Worm (Caenorhabditis elegans) whole organism, young adult: ENCODE data around the gene algn-5.

Experiments used
- B0035.1 ChIP-seq: sonication (generic microtip); optimal IDR thresholded peaks from 2 replicates; lab custom pipeline; 2016; ENCODE audit warnings: missing genetic modification characterization, mild to moderate bottlenecking, missing compliant biosample characterization, missing genotype, missing genetic modification reagents
- C17E4.6 ChIP-seq: fragments of 200-800 bp; sonication (Bioruptor generic); IDR thresholded peaks from 2 replicates; pipeline ENCODE4 v1.3.6; 2022; ENCODE audit warnings: missing genetic modification reagents, missing genetic modification characterization, missing compliant biosample characterization
- F10E7.11 ChIP-seq: sonication (generic microtip); optimal IDR thresholded peaks from 2 replicates; lab custom pipeline; 2017; ENCODE audit warnings: mild to moderate bottlenecking, missing genetic modification characterization, moderate library complexity, missing compliant biosample characterization
- F22D6.2 ChIP-seq: sonication (generic microtip); optimal IDR thresholded peaks from 2 replicates; lab custom pipeline; 2016; ENCODE audit warnings: mild to moderate bottlenecking, missing genetic modification characterization, missing compliant biosample characterization
- F23B12.7 ChIP-seq: sonication (generic microtip); optimal IDR thresholded peaks from 2 replicates; lab custom pipeline; 2017; ENCODE audit warnings: missing genetic modification characterization, mild to moderate bottlenecking, missing compliant biosample characterization, antibody characterized with exemption, moderate library complexity; ENCODE audit not compliant: insufficient read depth
- F33H1.4 ChIP-seq: fragments of 200-800 bp; sonication (Bioruptor generic); IDR thresholded peaks from 2 replicates; pipeline ENCODE4 v1.3.6; 2022; ENCODE audit warnings: missing genetic modification reagents, missing genetic modification characterization, missing compliant biosample characterization
- F39B2.1 ChIP-seq: fragments of 200-800 bp; sonication (Bioruptor generic); IDR thresholded peaks from 2 replicates; pipeline ENCODE4 v1.3.6; 2022; ENCODE audit warnings: missing genetic modification reagents, missing genetic modification characterization, missing compliant biosample characterization
- F49E8.2 ChIP-seq: sonication (generic microtip); optimal IDR thresholded peaks from 3 replicates; lab custom pipeline; 2017; ENCODE audit warnings: missing genetic modification characterization, mild to moderate bottlenecking, missing compliant biosample characterization, antibody characterized with exemption, moderate library complexity; ENCODE audit not compliant: insufficient read depth
- F57C9.4 ChIP-seq: sonication (generic microtip); optimal IDR thresholded peaks from 2 replicates; lab custom pipeline; 2017; ENCODE audit warnings: mild to moderate bottlenecking, missing genetic modification characterization, missing compliant biosample characterization
- K11D2.4 ChIP-seq: fragments of 200-800 bp; sonication (Bioruptor generic); IDR thresholded peaks from 2 replicates; pipeline ENCODE4 v1.3.6; 2022; ENCODE audit warnings: missing genetic modification reagents, missing genetic modification characterization, missing compliant biosample characterization
- Y53F4B.3 ChIP-seq: fragments of 200-800 bp; sonication (Bioruptor generic); IDR thresholded peaks from 2 replicates; pipeline ENCODE4 v1.3.6; 2022; ENCODE audit warnings: missing genetic modification reagents, missing genetic modification characterization, missing compliant biosample characterization
- Y53G8AR.9 ChIP-seq: fragments of 200-800 bp; sonication (Bioruptor generic); conservative IDR thresholded peaks from 2 replicates; pipeline ENCODE4 v1.3.6; 2022; ENCODE audit warnings: missing genetic modification reagents, missing genetic modification characterization, missing compliant biosample characterization
- aptf-2 ChIP-seq: fragments of 200-800 bp; sonication (Bioruptor generic); conservative IDR thresholded peaks from 2 replicates; pipeline ENCODE4 v1.3.6; 2022; ENCODE audit warnings: missing genetic modification reagents, missing genetic modification characterization, missing compliant biosample characterization
- aptf-3 ChIP-seq: fragments of 200-800 bp; sonication (Bioruptor generic); IDR thresholded peaks from 2 replicates; pipeline ENCODE4 v1.3.6; 2022; ENCODE audit warnings: missing genetic modification characterization, missing compliant biosample characterization
- attf-6 ChIP-seq: fragments of 200-800 bp; sonication (Bioruptor generic); IDR thresholded peaks from 2 replicates; pipeline ENCODE4 v1.3.6; 2022; ENCODE audit warnings: missing genetic modification reagents, missing genetic modification characterization, missing compliant biosample characterization
- bed-1 ChIP-seq: fragments of 200-800 bp; sonication (Bioruptor generic); IDR thresholded peaks from 2 replicates; pipeline ENCODE4 v1.3.6; 2022; ENCODE audit warnings: missing genetic modification reagents, missing genetic modification characterization, missing compliant biosample characterization
- bed-2 ChIP-seq: fragments of 200-800 bp; sonication (Bioruptor generic); IDR thresholded peaks from 2 replicates; pipeline ENCODE4 v1.3.6; 2022; ENCODE audit warnings: missing genetic modification reagents, missing genetic modification characterization, missing compliant biosample characterization
- ceh-100 ChIP-seq: fragments of 200-800 bp; sonication (Bioruptor generic); IDR thresholded peaks from 2 replicates; pipeline ENCODE4 v1.3.6; 2022; ENCODE audit warnings: missing genetic modification reagents, missing genetic modification characterization, missing compliant biosample characterization
- ceh-58 ChIP-seq: fragments of 200-800 bp; sonication (Bioruptor generic); IDR thresholded peaks from 2 replicates; pipeline ENCODE4 v1.3.6; 2022; ENCODE audit warnings: missing genetic modification characterization, missing compliant biosample characterization
- egl-18 ChIP-seq: fragments of 200-800 bp; sonication (Bioruptor generic); IDR thresholded peaks from 2 replicates; pipeline ENCODE4 v1.3.6; 2022; ENCODE audit warnings: missing genetic modification reagents, missing genetic modification characterization, missing compliant biosample characterization
- egl-44 ChIP-seq: fragments of 200-800 bp; sonication (Bioruptor generic); IDR thresholded peaks from 2 replicates; pipeline ENCODE4 v1.3.6; 2022; ENCODE audit warnings: missing genetic modification reagents, missing genetic modification characterization, missing compliant biosample characterization
- egrh-3 ChIP-seq: fragments of 200-800 bp; sonication (Bioruptor generic); IDR thresholded peaks from 2 replicates; pipeline ENCODE4 v1.3.6; 2022; ENCODE audit warnings: missing genetic modification reagents, missing genetic modification characterization, missing compliant biosample characterization
- ekl-4 ChIP-seq: fragments of 200-800 bp; sonication (Bioruptor generic); IDR thresholded peaks from 2 replicates; pipeline ENCODE4 v1.3.6; 2022; ENCODE audit warnings: missing genetic modification reagents, missing genetic modification characterization, missing compliant biosample characterization
- gei-17 ChIP-seq: fragments of 200-800 bp; sonication (Bioruptor generic); optimal IDR thresholded peaks from 2 replicates; lab custom pipeline; 2018; ENCODE audit warnings: mild to moderate bottlenecking, missing genetic modification characterization, missing compliant biosample characterization
- him-1 ChIP-seq: sonication (generic microtip); optimal IDR thresholded peaks from 2 replicates; lab custom pipeline; 2016; ENCODE audit warnings: missing genotype, missing genetic modification reagents, missing genetic modification characterization, missing compliant biosample characterization
- hmg-1.2 ChIP-seq: fragments of 200-800 bp; sonication (Bioruptor generic); IDR thresholded peaks from 2 replicates; pipeline ENCODE4 v1.3.6; 2022; ENCODE audit warnings: missing genetic modification reagents, missing genetic modification characterization, missing compliant biosample characterization
- let-607 ChIP-seq, 2 experiments: fragments of 200-800 bp in 1 of 2; sonication (Bioruptor generic) in 1 of 2; sonication (generic microtip) in 1 of 2; optimal IDR thresholded peaks; 2 replicates each; lab custom pipeline; 2016 to 2018; ENCODE audit warnings: mild to moderate bottlenecking in 2 of 2, missing compliant biosample characterization in 2 of 2, missing genetic modification characterization in 2 of 2, moderate library complexity in 2 of 2, missing genotype in 1 of 2
- lin-26 ChIP-seq: fragments of 200-800 bp; sonication (Bioruptor generic); IDR thresholded peaks from 2 replicates; pipeline ENCODE4 v1.3.6; 2022; ENCODE audit warnings: missing genetic modification reagents, missing genetic modification characterization, missing compliant biosample characterization
- lir-1 ChIP-seq: fragments of 200-800 bp; sonication (Bioruptor generic); conservative IDR thresholded peaks from 2 replicates; pipeline ENCODE4 v1.3.6; 2022; ENCODE audit warnings: missing genetic modification reagents, missing genetic modification characterization, missing compliant biosample characterization
- madf-10 ChIP-seq: sonication (generic microtip); optimal IDR thresholded peaks from 2 replicates; lab custom pipeline; 2016; ENCODE audit warnings: mild to moderate bottlenecking, missing genetic modification characterization, missing compliant biosample characterization
- madf-3 ChIP-seq: fragments of 200-800 bp; sonication (Bioruptor generic); IDR thresholded peaks from 2 replicates; pipeline ENCODE4 v1.3.6; 2022; ENCODE audit warnings: missing genetic modification reagents, missing genetic modification characterization, missing compliant biosample characterization
- mel-28 ChIP-seq: sonication (generic microtip); optimal IDR thresholded peaks from 2 replicates; lab custom pipeline; 2016; ENCODE audit warnings: borderline replicate concordance, mild to moderate bottlenecking, missing genetic modification characterization, missing compliant biosample characterization
- nfya-1 ChIP-seq: sonication (generic microtip); optimal IDR thresholded peaks from 2 replicates; lab custom pipeline; 2017; ENCODE audit warnings: antibody characterized with exemption, missing compliant biosample characterization, missing genetic modification characterization, borderline replicate concordance; ENCODE audit not compliant: insufficient read depth
- nfya-2 ChIP-seq: fragments of 200-800 bp; sonication (Bioruptor generic); IDR thresholded peaks from 2 replicates; pipeline ENCODE4 v1.3.6; 2022; ENCODE audit warnings: missing genetic modification reagents, missing genetic modification characterization, missing compliant biosample characterization
- nfyb-1 ChIP-seq: fragments of 200-800 bp; sonication (Bioruptor generic); IDR thresholded peaks from 2 replicates; pipeline ENCODE4 v1.3.6; 2022; ENCODE audit warnings: missing genetic modification reagents, missing genetic modification characterization, missing compliant biosample characterization
- nhr-80 ChIP-seq: sonication (generic microtip); optimal IDR thresholded peaks from 2 replicates; lab custom pipeline; 2016; ENCODE audit warnings: missing genetic modification characterization, missing compliant biosample characterization
- nhr-90 ChIP-seq: sonication (generic microtip); optimal IDR thresholded peaks from 2 replicates; lab custom pipeline; 2016; ENCODE audit warnings: missing genotype, mild to moderate bottlenecking, missing genetic modification characterization, missing compliant biosample characterization
- sdz-38 ChIP-seq: sonication (generic microtip); optimal IDR thresholded peaks from 2 replicates; lab custom pipeline; 2016; ENCODE audit warnings: missing genotype, missing genetic modification characterization, missing compliant biosample characterization
- snpc-1.1 ChIP-seq: sonication (generic microtip); optimal IDR thresholded peaks from 2 replicates; lab custom pipeline; 2017; ENCODE audit warnings: missing genetic modification characterization, mild to moderate bottlenecking, missing compliant biosample characterization, antibody characterized with exemption, moderate library complexity, missing genotype, missing genetic modification reagents; ENCODE audit not compliant: insufficient read depth
- snpc-1.3 ChIP-seq: sonication (generic microtip); optimal IDR thresholded peaks from 2 replicates; lab custom pipeline; 2017; ENCODE audit warnings: missing genetic modification characterization, mild to moderate bottlenecking, missing compliant biosample characterization, antibody characterized with exemption, moderate library complexity, missing genotype, missing genetic modification reagents; ENCODE audit not compliant: insufficient read depth
- snpc-3.4 ChIP-seq: sonication (generic microtip); optimal IDR thresholded peaks from 2 replicates; lab custom pipeline; 2017; ENCODE audit warnings: missing genetic modification characterization, mild to moderate bottlenecking, missing compliant biosample characterization, antibody characterized with exemption, moderate library complexity, missing genotype, missing genetic modification reagents
- tbx-9 ChIP-seq: sonication (generic microtip); optimal IDR thresholded peaks from 2 replicates; lab custom pipeline; 2016; ENCODE audit warnings: borderline replicate concordance, missing genetic modification characterization, inconsistent platforms, missing compliant biosample characterization
- tlf-1 ChIP-seq: fragments of 200-800 bp; sonication (Bioruptor generic); optimal IDR thresholded peaks from 2 replicates; lab custom pipeline; 2018; ENCODE audit warnings: mild to moderate bottlenecking, missing genetic modification characterization, missing compliant biosample characterization
- zfh-2 ChIP-seq: fragments of 200-800 bp; sonication (Bioruptor generic); conservative IDR thresholded peaks from 2 replicates; pipeline ENCODE4 v1.3.6; 2022; ENCODE audit warnings: missing genetic modification reagents, missing genetic modification characterization, missing compliant biosample characterization
- ztf-18 ChIP-seq: sonication (generic microtip); optimal IDR thresholded peaks from 2 replicates; lab custom pipeline; 2016; ENCODE audit warnings: missing genotype, mild to moderate bottlenecking, missing genetic modification characterization, missing compliant biosample characterization
- ztf-25 ChIP-seq: fragments of 200-800 bp; sonication (Bioruptor generic); IDR thresholded peaks from 2 replicates; pipeline ENCODE4 v1.3.6; 2022; ENCODE audit warnings: missing genetic modification reagents, missing genetic modification characterization, missing compliant biosample characterization
- ztf-6 ChIP-seq: fragments of 200-800 bp; sonication (Bioruptor generic); IDR thresholded peaks from 2 replicates; pipeline ENCODE4 v1.3.6; 2022; ENCODE audit warnings: missing genetic modification reagents, missing genetic modification characterization, missing compliant biosample characterization

Gene algn-5

DNA sequence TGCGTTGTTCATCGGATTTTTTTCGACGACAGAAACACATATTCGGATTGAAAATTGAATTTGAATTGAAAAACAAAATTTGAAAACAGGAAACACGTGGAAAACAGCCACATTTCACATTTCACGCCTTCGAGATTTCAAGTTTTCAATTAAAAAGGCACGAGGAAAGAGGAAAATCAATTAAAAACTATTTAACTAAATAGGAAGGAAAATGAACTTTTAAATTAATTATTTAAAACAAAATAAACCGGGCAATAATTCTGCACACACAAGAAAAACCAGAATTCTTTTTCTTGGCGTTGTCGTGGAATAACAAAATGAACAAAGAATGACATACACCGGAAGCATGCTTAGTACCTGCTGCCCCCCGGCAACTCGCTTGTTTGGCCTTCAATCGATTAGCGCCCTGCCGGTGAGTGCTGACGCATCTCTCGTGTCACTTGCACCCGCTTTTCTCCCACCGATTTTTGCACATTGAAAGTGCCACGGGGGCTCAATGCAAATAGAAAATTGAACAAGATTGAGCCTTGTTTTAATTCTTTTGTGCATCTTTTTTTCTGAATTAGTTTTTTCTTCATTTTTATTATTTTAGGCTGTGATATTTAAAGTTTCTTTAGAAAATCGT lies 678 bp upstream of the algn-5 start, which contains the start of gene Y45G5AM.9 (continued):
- TF ChIP-seq zfh-2 (GFP tag; lab: Robert Waterston, UW): peak; percentile 93
- no peak for TF ChIP-seq bed-1 (GFP tag; lab: Robert Waterston, UW)
- peak; percentile 46; the same call in 1 of the 2 replicates for TF ChIP-seq lin-26 (GFP tag; lab: Robert Waterston, UW)
- TF ChIP-seq snpc-3.4 (tag; lab: Kevin White, UChicago): peak; percentile 10
- no peak for TF ChIP-seq F10E7.11
- peak; percentile 41 for TF ChIP-seq ceh-100 (GFP tag; lab: Robert Waterston, UW)
- peak; percentile 94 for TF ChIP-seq ztf-18 (tag; lab: Kevin White, UChicago)
- TF ChIP-seq aptf-3 (GFP tag; lab: Robert Waterston, UW): no peak
- TF ChIP-seq ekl-4 (GFP tag; lab: Robert Waterston, UW): no peak
- 0 out of 2 replicates have a peak, but pooled peaks have one; percentile 54 for TF ChIP-seq Y53G8AR.9 (GFP tag; lab: Robert Waterston, UW)
- TF ChIP-seq sdz-38 (tag; lab: Kevin White, UChicago): no peak
- no peak for TF ChIP-seq egl-18
- no peak for TF ChIP-seq F33H1.4 (GFP tag; lab: Robert Waterston, UW)
- no peak for TF ChIP-seq lir-1
- TF ChIP-seq egl-44 (GFP tag; lab: Robert Waterston, UW): no peak
- no peak for TF ChIP-seq nfya-2 (GFP tag; lab: Robert Waterston, UW)
- no peak for TF ChIP-seq nfya-1 (tag; lab: Kevin White, UChicago)
- TF ChIP-seq B0035.1 (tag; lab: Kevin White, UChicago): no peak
- no peak for TF ChIP-seq Y53F4B.3
- TF ChIP-seq F57C9.4 (tag; lab: Kevin White, UChicago): no peak
- no peak for TF ChIP-seq madf-3 (GFP tag; lab: Robert Waterston, UW)
- no peak for TF ChIP-seq F22D6.2
- no peak for TF ChIP-seq gei-17 (GFP tag; lab: Kevin White, UChicago)
- no peak for TF ChIP-seq aptf-2
- TF ChIP-seq him-1 (tag; lab: Kevin White, UChicago): no peak
- no peak for TF ChIP-seq madf-10 (tag; lab: Kevin White, UChicago)
- no peak for TF ChIP-seq ceh-58 (GFP tag; lab: Robert Waterston, UW)
- TF ChIP-seq tbx-9 (tag; lab: Kevin White, UChicago): no peak
- no peak for TF ChIP-seq nhr-90 (tag; lab: Kevin White, UChicago)
- TF ChIP-seq hmg-1.2 (GFP tag; lab: Robert Waterston, UW): peak; percentile 47; the same call in 1 of the 2 replicates
- TF ChIP-seq ztf-25 (GFP tag; lab: Robert Waterston, UW): no peak
- no peak for TF ChIP-seq snpc-1.3 (tag; lab: Kevin White, UChicago)
- no peak for TF ChIP-seq C17E4.6 (GFP tag; lab: Robert Waterston, UW)
- TF ChIP-seq snpc-1.1 (tag; lab: Kevin White, UChicago): no peak
- TF ChIP-seq ztf-6: no peak
- TF ChIP-seq nhr-80 (tag; lab: Kevin White, UChicago): peak; percentile 65
- TF ChIP-seq let-607 (tag; optimal IDR thresholded peaks at IDR 0.05; lab: Kevin White, UChicago): peak in 1 of 2 experiments; percentile 8
- TF ChIP-seq attf-6 (GFP tag; lab: Robert Waterston, UW): no peak
- TF ChIP-seq K11D2.4 (GFP tag; lab: Robert Waterston, UW): peak; percentile 44; the same call in 1 of the 2 replicates
- no peak for TF ChIP-seq F39B2.1 (GFP tag; lab: Robert Waterston, UW)
- no peak; the same call in 1 of the 2 replicates for TF ChIP-seq egrh-3 (GFP tag; lab: Robert Waterston, UW)
- TF ChIP-seq F49E8.2 (tag; lab: Kevin White, UChicago): no peak
- no peak for TF ChIP-seq mel-28 (tag; lab: Kevin White, UChicago)
- TF ChIP-seq tlf-1 (GFP tag; lab: Kevin White, UChicago): no peak
- TF ChIP-seq nfyb-1 (GFP tag; lab: Robert Waterston, UW): peak; percentile 60
- no peak for TF ChIP-seq bed-2 (GFP tag; lab: Robert Waterston, UW)
- TF ChIP-seq F23B12.7: no peak
